4 fruit fly cellular contexts compared by ENCODE assay signal in genomic region chrX:658021-658420, dm6.
A peak's percentile ranks its signal among the peaks of the same experiment; 100 is the strongest.
TF ChIP-seq lines count a peak whose summit lies in the region.

No protein-coding gene starts in this region.

- peak; percentile 67 for TF ChIP-seq CTCF in whole organism, embryonic (GFP tag; optimal IDR thresholded peaks at IDR 0.05; lab: Kevin White, UChicago)

TF ChIP-seq in whole organism, adult, 20 proteins besides CTCF, POLR2A, EP300 and RAD21:
- peak; percentile 77 for TF ChIP-seq bab1 (GFP tag; optimal IDR thresholded peaks at IDR 0.05; lab: Kevin White, UChicago)
- TF ChIP-seq CG14711 (tag; optimal IDR thresholded peaks at IDR 0.05; lab: Kevin White, UChicago), result peak; percentile 24
- no peak for TF ChIP-seq ovo (GFP tag; optimal IDR thresholded peaks at IDR 0.05; lab: Kevin White, UChicago)

TF ChIP-seq in whole organism, embryonic, 481 proteins besides CTCF, POLR2A, EP300 and RAD21 (continues in another document):
- peak; percentile 90 for TF ChIP-seq Dp (GFP tag; optimal IDR thresholded peaks at IDR 0.05; lab: Kevin White, UChicago)
- TF ChIP-seq pita (GFP tag; optimal IDR thresholded peaks at IDR 0.05; lab: Kevin White, UChicago), result peak; percentile 48
- peak; percentile 15 for TF ChIP-seq CG13894 (tag; optimal IDR thresholded peaks at IDR 0.05; lab: Kevin White, UChicago)
- TF ChIP-seq CG7928 (GFP tag; optimal IDR thresholded peaks at IDR 0.05; lab: Kevin White, UChicago), result peak; percentile 94
- 0 out of 2 replicates have a peak, but pooled peaks have one; percentile 12 for TF ChIP-seq bbx (GFP tag; IDR thresholded peaks at IDR 0.05; lab: Robert Waterston, UW; ENCODE audit: partially characterized antibody)
- TF ChIP-seq wek (GFP tag; optimal IDR thresholded peaks at IDR 0.05; lab: Kevin White, UChicago), result no peak
- TF ChIP-seq CG6765 (GFP tag; optimal IDR thresholded peaks at IDR 0.05; lab: Kevin White, UChicago), result no peak
- TF ChIP-seq tna (GFP tag; IDR thresholded peaks at IDR 0.05; lab: Robert Waterston, UW; ENCODE audit: partially characterized antibody), result no peak
- TF ChIP-seq grau (tag; optimal IDR thresholded peaks at IDR 0.05; lab: Kevin White, UChicago), result peak; percentile 21
- peak; percentile 40 for TF ChIP-seq Fer1 (GFP tag; optimal IDR thresholded peaks at IDR 0.05; lab: Kevin White, UChicago)
- TF ChIP-seq slou (GFP tag; optimal IDR thresholded peaks at IDR 0.05; lab: Kevin White, UChicago), result no peak
- TF ChIP-seq dm (GFP tag; optimal IDR thresholded peaks at IDR 0.05; lab: Kevin White, UChicago), result no peak
- peak; percentile 23; the same call in 1 of the 2 replicates for TF ChIP-seq CG13287 (GFP tag; IDR thresholded peaks at IDR 0.05; lab: Robert Waterston, UW; ENCODE audit: partially characterized antibody)
- peak; percentile 45 for TF ChIP-seq Lhr (GFP tag; optimal IDR thresholded peaks at IDR 0.05; lab: Kevin White, UChicago)
- no peak for TF ChIP-seq stc (GFP tag; IDR thresholded peaks at IDR 0.05; lab: Robert Waterston, UW)
- TF ChIP-seq pzg (GFP tag; optimal IDR thresholded peaks at IDR 0.05; lab: Kevin White, UChicago), result peak; percentile 35
- no peak for TF ChIP-seq fru (optimal IDR thresholded peaks at IDR 0.05; lab: Kevin White, UChicago)
- TF ChIP-seq sens (GFP tag; lab: Kevin White, UChicago), result peak; percentile 62
- TF ChIP-seq CG3281 (GFP tag; optimal IDR thresholded peaks at IDR 0.05; lab: Kevin White, UChicago), result peak; percentile 6
- TF ChIP-seq mirr (GFP tag; optimal IDR thresholded peaks at IDR 0.05; lab: Kevin White, UChicago), result no peak
- no peak for TF ChIP-seq CG10979 (tag; optimal IDR thresholded peaks at IDR 0.05; lab: Kevin White, UChicago)
- TF ChIP-seq Med (GFP tag; lab: Kevin White, UChicago), result peak; percentile 37
- peak; percentile 27 for TF ChIP-seq CG31365 (tag; optimal IDR thresholded peaks at IDR 0.05; lab: Kevin White, UChicago)
- peak; percentile 17 for TF ChIP-seq B-H2 (GFP tag; optimal IDR thresholded peaks at IDR 0.05; lab: Kevin White, UChicago)
- TF ChIP-seq Ets97D (GFP tag; optimal IDR thresholded peaks at IDR 0.05; lab: Kevin White, UChicago), result peak; percentile 4
- TF ChIP-seq CG3995 (GFP tag; optimal IDR thresholded peaks at IDR 0.05; lab: Kevin White, UChicago), result no peak
- TF ChIP-seq CG15514 (GFP tag; optimal IDR thresholded peaks at IDR 0.05; lab: Kevin White, UChicago), result peak; percentile 86
- no peak for TF ChIP-seq CG17328 (GFP tag; IDR thresholded peaks at IDR 0.05; lab: Robert Waterston, UW)
- peak; percentile 50 for TF ChIP-seq gfzf (GFP tag; optimal IDR thresholded peaks at IDR 0.05; lab: Kevin White, UChicago)

TF ChIP-seq in whole organism, prepupa, 60 proteins besides CTCF, POLR2A, EP300 and RAD21:
- TF ChIP-seq Eip78C (GFP tag; lab: Kevin White, UChicago) (peak; percentile 16), eg (GFP tag; IDR thresholded peaks at IDR 0.05; lab: Robert Waterston, UW) (no peak), Ets21C (GFP tag; optimal IDR thresholded peaks at IDR 0.05; lab: Kevin White, UChicago) (no peak), salr (GFP tag; optimal IDR thresholded peaks at IDR 0.05; lab: Kevin White, UChicago) (no peak)

TF ChIP-seq in whole organism, wandering third instar larva, 38 proteins besides CTCF, POLR2A, EP300 and RAD21:
- TF ChIP-seq dmrt93B (GFP tag; optimal IDR thresholded peaks at IDR 0.05; lab: Kevin White, UChicago), result no peak
- TF ChIP-seq h (GFP tag; optimal IDR thresholded peaks at IDR 0.05; lab: Kevin White, UChicago), result no peak
- TF ChIP-seq HLH106 (tag; optimal IDR thresholded peaks at IDR 0.05; lab: Kevin White, UChicago), result no peak
- TF ChIP-seq Myc (optimal IDR thresholded peaks at IDR 0.05; lab: Kevin White, UChicago), result peak; percentile 20
- TF ChIP-seq CG9705 (GFP tag; optimal IDR thresholded peaks at IDR 0.05; lab: Kevin White, UChicago), result no peak
- no peak for TF ChIP-seq Hnf4 (GFP tag; optimal IDR thresholded peaks at IDR 0.05; lab: Kevin White, UChicago)
- TF ChIP-seq foxo (GFP tag; optimal IDR thresholded peaks at IDR 0.05; lab: Kevin White, UChicago), result no peak
- no peak for TF ChIP-seq Sp1 (GFP tag; optimal IDR thresholded peaks at IDR 0.05; lab: Kevin White, UChicago)
- TF ChIP-seq Rel (GFP tag; optimal IDR thresholded peaks at IDR 0.05; lab: Kevin White, UChicago), result no peak
- TF ChIP-seq Rel (tag; optimal IDR thresholded peaks at IDR 0.05; lab: Kevin White, UChicago), result no peak
TF ChIP-seq in whole organism, wandering third instar larva: peak in this region for 1.
